Fruit fly (Drosophila melanogaster) whole organism, embryonic: ENCODE measurements around the gene CG14300.
A peak's percentile ranks its signal among the peaks of the same experiment; 100 is the strongest.

Source experiments
- Ada2b ChIP-seq: fragments of 200-800 bp; sonication (Bioruptor generic); IDR thresholded peaks from 2 replicates; pipeline ENCODE4 v1.3.6; 2022; ENCODE audit warnings: missing biosample characterization, missing genetic modification characterization
- Aef1 ChIP-seq: fragments of 200-800 bp; sonication (Bioruptor generic); IDR thresholded peaks from 3 replicates; pipeline ENCODE4 v1.3.6; 2022; ENCODE audit warnings: missing biosample characterization, missing genetic modification characterization
- CG10274 ChIP-seq: fragments of 200-800 bp; sonication (Bioruptor generic); optimal IDR thresholded peaks from 3 replicates; lab custom pipeline; 2017; ENCODE audit warnings: missing biosample characterization, mild to moderate bottlenecking, missing genetic modification characterization
- CG10543 ChIP-seq: fragments of 200-800 bp; sonication (Bioruptor generic); optimal IDR thresholded peaks from 3 replicates; lab custom pipeline; 2017; ENCODE audit warnings: missing biosample characterization, mild to moderate bottlenecking, missing genetic modification characterization, moderate library complexity
- CG10654 ChIP-seq: fragments of 200-800 bp; sonication (Bioruptor generic); optimal IDR thresholded peaks from 2 replicates; lab custom pipeline; 2016; ENCODE audit warnings: missing biosample characterization, missing genetic modification characterization
- CG11247 ChIP-seq: fragments of 200-800 bp; sonication (Bioruptor generic); IDR thresholded peaks from 2 replicates; pipeline ENCODE4 v1.3.6; 2022; ENCODE audit warnings: missing biosample characterization, missing genetic modification characterization
- CG13123 ChIP-seq: fragments of 200-800 bp; sonication (Bioruptor generic); optimal IDR thresholded peaks from 2 replicates; lab custom pipeline; 2016; ENCODE audit warnings: missing biosample characterization, missing genetic modification characterization
- CG15073 ChIP-seq: fragments of 200-800 bp; sonication (Bioruptor generic); optimal IDR thresholded peaks from 2 replicates; lab custom pipeline; 2016; ENCODE audit warnings: missing biosample characterization, missing genetic modification characterization
- CG15696 ChIP-seq: fragments of 200-800 bp; sonication (Bioruptor generic); optimal IDR thresholded peaks from 2 replicates; lab custom pipeline; 2019; ENCODE audit warnings: missing biosample characterization, mild to moderate bottlenecking, missing genetic modification characterization, moderate library complexity
- CG17385 ChIP-seq: fragments of 200-800 bp; sonication (Bioruptor generic); optimal IDR thresholded peaks from 3 replicates; lab custom pipeline; 2018; ENCODE audit warnings: missing biosample characterization, mild to moderate bottlenecking, missing genetic modification characterization
- CG30020 ChIP-seq: fragments of 200-800 bp; optimal IDR thresholded peaks from 2 replicates; lab custom pipeline; 2019; ENCODE audit warnings: missing biosample characterization, mild to moderate bottlenecking, missing genetic modification characterization, moderate library complexity
- CG3163 ChIP-seq: fragments of 200-800 bp; sonication (Bioruptor generic); optimal IDR thresholded peaks from 3 replicates; lab custom pipeline; 2016; ENCODE audit warnings: missing biosample characterization, missing genetic modification characterization
- CG3847 ChIP-seq: fragments of 200-800 bp; sonication (Bioruptor generic); IDR thresholded peaks from 2 replicates; pipeline ENCODE4 v1.3.6; 2022; ENCODE audit warnings: missing biosample characterization, missing genetic modification characterization
- CG4282 ChIP-seq: fragments of 200-800 bp; sonication (Bioruptor generic); optimal IDR thresholded peaks from 2 replicates; lab custom pipeline; 2016; ENCODE audit warnings: missing biosample characterization, missing genetic modification characterization
- CG7928 ChIP-seq: fragments of 200-800 bp; sonication (Bioruptor generic); optimal IDR thresholded peaks from 2 replicates; lab custom pipeline; 2017; ENCODE audit warnings: missing biosample characterization, mild to moderate bottlenecking, missing genetic modification characterization
- CG8359 ChIP-seq: fragments of 200-800 bp; sonication (Bioruptor generic); optimal IDR thresholded peaks from 2 replicates; lab custom pipeline; 2017; ENCODE audit warnings: missing biosample characterization, mild to moderate bottlenecking, missing genetic modification characterization, borderline replicate concordance
- CG9817 ChIP-seq: fragments of 200-800 bp; sonication (Bioruptor generic); optimal IDR thresholded peaks from 2 replicates; lab custom pipeline; 2018; ENCODE audit warnings: missing biosample characterization, mild to moderate bottlenecking, missing genetic modification characterization, moderate library complexity
- Dek ChIP-seq: fragments of 200-800 bp; sonication (Bioruptor generic); optimal IDR thresholded peaks from 3 replicates; lab custom pipeline; 2019; ENCODE audit warnings: missing biosample characterization, mild to moderate bottlenecking, missing genetic modification characterization, moderate library complexity
- HHEX ChIP-seq: fragments of 200-800 bp; sonication (Bioruptor generic); optimal IDR thresholded peaks from 3 replicates; lab custom pipeline; 2017; ENCODE audit warnings: missing biosample characterization, mild to moderate bottlenecking, missing genetic modification characterization, missing genetic modification reagents
- Opbp ChIP-seq: fragments of 200-800 bp; sonication (Bioruptor generic); IDR thresholded peaks from 3 replicates; pipeline ENCODE4 v1.3.6; 2022; ENCODE audit warnings: missing biosample characterization, missing genetic modification characterization; ENCODE audit not compliant: partially characterized antibody
- Optix ChIP-seq: fragments of 200-800 bp; sonication (Bioruptor generic); IDR thresholded peaks from 3 replicates; pipeline ENCODE4 v1.3.6; 2022; ENCODE audit warnings: missing biosample characterization, missing genetic modification characterization
- Poxn ChIP-seq: fragments of 200-800 bp; sonication (Bioruptor generic); IDR thresholded peaks from 2 replicates; pipeline ENCODE4 v1.3.6; 2022; ENCODE audit warnings: missing biosample characterization, missing genetic modification characterization
- Ravus ChIP-seq: fragments of 200-800 bp; sonication (Bioruptor generic); IDR thresholded peaks from 2 replicates; pipeline ENCODE4 v1.3.6; 2022; ENCODE audit warnings: missing biosample characterization, missing genetic modification characterization
- Spps ChIP-seq: fragments of 200-800 bp; sonication (Bioruptor generic); optimal IDR thresholded peaks from 2 replicates; lab custom pipeline; 2018; ENCODE audit warnings: missing biosample characterization, mild to moderate bottlenecking, missing genetic modification characterization
- Sry-β ChIP-seq: fragments of 200-800 bp; sonication (Bioruptor generic); optimal IDR thresholded peaks from 2 replicates; lab custom pipeline; 2018; ENCODE audit warnings: missing biosample characterization, mild to moderate bottlenecking, missing genetic modification characterization, moderate library complexity
- Stat92E ChIP-seq, 3 experiments: fragments of >200 bp in 2 of 3; fragments of 200-800 bp in 1 of 3; sonication (Bioruptor generic) in 1 of 3; optimal IDR thresholded peaks; 2 replicates each; lab custom pipeline; 2017 to 2019; ENCODE audit warnings: missing biosample characterization in 3 of 3, missing genetic modification characterization in 3 of 3, mild to moderate bottlenecking in 1 of 3, moderate library complexity in 1 of 3
- TFAM ChIP-seq: fragments of 200-800 bp; sonication (Bioruptor generic); optimal IDR thresholded peaks from 2 replicates; lab custom pipeline; 2017; ENCODE audit warnings: missing biosample characterization, missing genetic modification characterization, inconsistent platforms
- ara ChIP-seq: fragments of 200-800 bp; sonication (Bioruptor generic); IDR thresholded peaks from 2 replicates; pipeline ENCODE4 v1.3.6; 2022; ENCODE audit warnings: missing biosample characterization, missing genetic modification characterization
- bigmax ChIP-seq: fragments of 200-800 bp; sonication (Bioruptor generic); optimal IDR thresholded peaks from 2 replicates; lab custom pipeline; 2018; ENCODE audit warnings: missing biosample characterization, mild to moderate bottlenecking, missing genetic modification characterization
- br ChIP-seq: fragments of >200 bp; optimal IDR thresholded peaks from 2 replicates; lab custom pipeline; 2017
- dmrt99B ChIP-seq: fragments of 200-800 bp; sonication (Bioruptor generic); optimal IDR thresholded peaks from 2 replicates; lab custom pipeline; 2018; ENCODE audit warnings: missing biosample characterization, mild to moderate bottlenecking, missing genetic modification characterization, moderate library complexity
- dpn ChIP-seq, 2 experiments: fragments of 200-800 bp; sonication (Bioruptor generic); optimal IDR thresholded peaks; 3 replicates each; lab custom pipeline; 2016; ENCODE audit warnings: missing biosample characterization in 2 of 2, missing genetic modification characterization in 2 of 2
- dysf ChIP-seq: fragments of 200-800 bp; sonication (Bioruptor generic); IDR thresholded peaks from 3 replicates; pipeline ENCODE4 v1.3.6; 2022; ENCODE audit warnings: missing biosample characterization, missing genetic modification characterization
- fu2 ChIP-seq: fragments of 200-800 bp; sonication (Bioruptor generic); optimal IDR thresholded peaks from 2 replicates; lab custom pipeline; 2016; ENCODE audit warnings: missing biosample characterization, missing genetic modification characterization
- gcm2 ChIP-seq: fragments of 200-800 bp; sonication (Bioruptor generic); optimal IDR thresholded peaks from 2 replicates; lab custom pipeline; 2016; ENCODE audit warnings: missing biosample characterization, missing genetic modification characterization
- hbn ChIP-seq: fragments of 200-800 bp; sonication (Bioruptor generic); IDR thresholded peaks from 2 replicates; pipeline ENCODE4 v1.3.6; 2022; ENCODE audit warnings: missing biosample characterization, missing genetic modification characterization; ENCODE audit not compliant: partially characterized antibody
- mam ChIP-seq: fragments of 200-800 bp; sonication (Bioruptor generic); optimal IDR thresholded peaks from 3 replicates; lab custom pipeline; 2016; ENCODE audit warnings: missing biosample characterization, missing genetic modification characterization
- mld ChIP-seq: fragments of 200-800 bp; sonication (Bioruptor generic); IDR thresholded peaks from 3 replicates; pipeline ENCODE4 v1.3.6; 2022; ENCODE audit warnings: missing biosample characterization, missing genetic modification characterization; ENCODE audit not compliant: partially characterized antibody
- nau ChIP-seq: fragments of 200-800 bp; sonication (Bioruptor generic); optimal IDR thresholded peaks from 3 replicates; lab custom pipeline; 2017; ENCODE audit warnings: missing biosample characterization, mild to moderate bottlenecking, missing genetic modification characterization, missing genetic modification reagents
- pho ChIP-seq: fragments of 200-800 bp; sonication (Bioruptor generic); optimal IDR thresholded peaks from 2 replicates; lab custom pipeline; 2016; ENCODE audit warnings: missing biosample characterization, missing genetic modification characterization
- prd ChIP-seq, 3 experiments: fragments of >200 bp in 2 of 3; fragments of 200-800 bp in 1 of 3; sonication (Bioruptor generic) in 1 of 3; optimal IDR thresholded peaks in 2 of 3; IDR thresholded peaks in 1 of 3; 2 replicates in 2 of 3; 3 replicates in 1 of 3; pipeline versions ENCODE4 v1.3.6 to Lab custom; 2017 to 2022; ENCODE audit warnings: missing biosample characterization in 1 of 3, missing genetic modification characterization in 1 of 3
- pros ChIP-seq: fragments of 200-800 bp; sonication (Bioruptor generic); optimal IDR thresholded peaks from 3 replicates; lab custom pipeline; 2019; ENCODE audit warnings: missing biosample characterization, mild to moderate bottlenecking, missing genetic modification characterization, moderate library complexity
- sima ChIP-seq: fragments of 200-800 bp; sonication (Bioruptor generic); optimal IDR thresholded peaks from 2 replicates; lab custom pipeline; 2016; ENCODE audit warnings: missing biosample characterization, missing genetic modification characterization
- sisA ChIP-seq: fragments of 200-800 bp; sonication (Bioruptor generic); IDR thresholded peaks from 2 replicates; pipeline ENCODE4 v1.3.6; 2022; ENCODE audit warnings: missing biosample characterization, missing genetic modification characterization
- so ChIP-seq: fragments of 200-800 bp; sonication (Bioruptor generic); IDR thresholded peaks from 3 replicates; pipeline ENCODE4 v1.3.6; 2022; ENCODE audit warnings: missing biosample characterization, missing genetic modification characterization
- tap ChIP-seq: fragments of 200-800 bp; optimal IDR thresholded peaks from 3 replicates; lab custom pipeline; 2019; ENCODE audit warnings: missing biosample characterization, mild to moderate bottlenecking, missing genetic modification characterization, moderate library complexity
- twi ChIP-seq: fragments of 200-800 bp; optimal IDR thresholded peaks from 2 replicates; lab custom pipeline; 2019; ENCODE audit warnings: missing biosample characterization, mild to moderate bottlenecking, missing genetic modification characterization, moderate library complexity
- unc-4 ChIP-seq: fragments of 200-800 bp; sonication (Bioruptor generic); IDR thresholded peaks from 2 replicates; pipeline ENCODE4 v1.3.6; 2022; ENCODE audit warnings: missing biosample characterization, missing genetic modification characterization; ENCODE audit not compliant: partially characterized antibody

CG14300 gene

dm6 chr3R:18741027-18741843 is 47.7 kb upstream of the CG14300 start (continued):
- TF ChIP-seq CG7928 (GFP tag; lab: Kevin White, UChicago): peak; percentile 79
- no peak for TF ChIP-seq pros (GFP tag; lab: Kevin White, UChicago)
- no peak for TF ChIP-seq unc-4
- TF ChIP-seq Dek (tag; lab: Kevin White, UChicago): peak; percentile 96
- TF ChIP-seq CG17385 (GFP tag; lab: Kevin White, UChicago): peak; percentile 97
- peak; percentile 97 for TF ChIP-seq Aef1 (GFP tag; lab: Robert Waterston, UW)
- TF ChIP-seq CG15696 (tag; lab: Kevin White, UChicago): peak; percentile 79
- TF ChIP-seq hbn (GFP tag; lab: Robert Waterston, UW): no peak
- peak; percentile 94 for TF ChIP-seq ara (GFP tag; lab: Robert Waterston, UW)
- peak; percentile 96 for TF ChIP-seq CG9817 (tag; lab: Kevin White, UChicago)
- no peak for TF ChIP-seq br
- peak in 1 of 3 experiments; percentile 78 for TF ChIP-seq Stat92E (GFP tag; optimal IDR thresholded peaks at IDR 0.05; lab: Kevin White, UChicago)
- TF ChIP-seq fu2 (GFP tag; lab: Kevin White, UChicago): peak; percentile 80
- peak; percentile 80 for TF ChIP-seq TFAM (GFP tag; lab: Kevin White, UChicago)
- TF ChIP-seq mld (GFP tag; lab: Robert Waterston, UW): no peak
- TF ChIP-seq Spps (tag; lab: Kevin White, UChicago): peak; percentile 93
- peak; percentile 92 for TF ChIP-seq twi
- peak; percentile 94 for TF ChIP-seq Poxn (GFP tag; lab: Robert Waterston, UW)
- peak; percentile 98 for TF ChIP-seq dysf
- peak; percentile 84 for TF ChIP-seq pho
- TF ChIP-seq Optix (GFP tag; lab: Robert Waterston, UW): peak; percentile 82; the same call in 2 of the 3 replicates
- TF ChIP-seq sisA (GFP tag; lab: Robert Waterston, UW): peak; percentile 95
- peak; percentile 94 for TF ChIP-seq nau (GFP tag; lab: Kevin White, UChicago)
- TF ChIP-seq CG10654 (GFP tag; lab: Kevin White, UChicago): peak; percentile 95
- peak; percentile 67 for TF ChIP-seq CG15073 (GFP tag; lab: Kevin White, UChicago)
- peak; percentile 87 for TF ChIP-seq Ravus (GFP tag; lab: Robert Waterston, UW)
- TF ChIP-seq prd (optimal IDR thresholded peaks at IDR 0.05; lab: Kevin White, UChicago): no peak
- TF ChIP-seq prd (GFP tag; IDR thresholded peaks at IDR 0.05; lab: Robert Waterston, UW): peak; percentile 97
- TF ChIP-seq CG13123 (GFP tag; lab: Kevin White, UChicago): peak; percentile 80
- TF ChIP-seq gcm2 (GFP tag; lab: Kevin White, UChicago): peak; percentile 81
- peak; percentile 43 for TF ChIP-seq CG3163 (GFP tag; lab: Kevin White, UChicago)
- TF ChIP-seq bigmax (GFP tag; lab: Kevin White, UChicago): peak; percentile 44
- peak; percentile 16 for TF ChIP-seq CG4282 (GFP tag; lab: Kevin White, UChicago)
- no peak for TF ChIP-seq sima (GFP tag; lab: Kevin White, UChicago)
- peak; percentile 97 for TF ChIP-seq HHEX (GFP tag; lab: Kevin White, UChicago)
- no peak for TF ChIP-seq Opbp (GFP tag; lab: Robert Waterston, UW)
- TF ChIP-seq Ada2b: peak; percentile 97
- TF ChIP-seq CG8359 (GFP tag; lab: Kevin White, UChicago): peak; percentile 86
- TF ChIP-seq CG10274 (GFP tag; lab: Kevin White, UChicago): peak; percentile 90
- TF ChIP-seq tap (tag; lab: Kevin White, UChicago): peak; percentile 96
- TF ChIP-seq Sry-β: peak; percentile 62
- TF ChIP-seq CG11247 (GFP tag; lab: Robert Waterston, UW): peak; percentile 96
- TF ChIP-seq CG3847 (GFP tag; lab: Robert Waterston, UW): peak; percentile 97
- TF ChIP-seq dmrt99B (tag; lab: Kevin White, UChicago): peak; percentile 97
- TF ChIP-seq so (GFP tag; lab: Robert Waterston, UW): peak; percentile 96
- peak; percentile 89 to 96 for TF ChIP-seq dpn (GFP tag; optimal IDR thresholded peaks at IDR 0.05; lab: Kevin White, UChicago)
- peak; percentile 87 for TF ChIP-seq CG10543 (GFP tag; lab: Kevin White, UChicago)
- TF ChIP-seq mam (GFP tag; lab: Kevin White, UChicago): peak; percentile 89
- TF ChIP-seq CG30020 (tag; lab: Kevin White, UChicago): peak; percentile 76
